Worm (Caenorhabditis elegans) whole organism, L4 larva: ENCODE results near the gene Y51H4A.6.

Source experiments
- F44E2.7 ChIP-seq: fragments of 200-800 bp; sonication (Bioruptor generic); IDR thresholded peaks from 2 replicates; pipeline ENCODE4 v2.1.2; 2022; ENCODE audit warnings: missing genetic modification characterization, missing compliant biosample characterization
- T20F7.1 ChIP-seq: fragments of 200-800 bp; sonication (Bioruptor generic); optimal IDR thresholded peaks from 2 replicates; lab custom pipeline; 2018; ENCODE audit warnings: mild to moderate bottlenecking, missing genetic modification characterization, missing compliant biosample characterization
- T26A8.4 ChIP-seq: fragments of 200-800 bp; sonication (Bioruptor generic); IDR thresholded peaks from 2 replicates; pipeline ENCODE4 v1.3.6; 2022; ENCODE audit warnings: missing genetic modification characterization, missing compliant biosample characterization
- Y105C5A.15 ChIP-seq: fragments of 200-800 bp; sonication (Bioruptor generic); IDR thresholded peaks from 2 replicates; pipeline ENCODE4 v1.3.6; 2022; ENCODE audit warnings: missing genetic modification characterization, missing compliant biosample characterization
- Y75B8A.6 ChIP-seq: fragments of 200-800 bp; sonication (Bioruptor generic); IDR thresholded peaks from 2 replicates; pipeline ENCODE4 v1.3.6; 2022; ENCODE audit warnings: missing genetic modification reagents, missing genetic modification characterization, missing compliant biosample characterization
- ama-1 ChIP-seq: fragments of 150-350 bp; optimal IDR thresholded peaks from 2 replicates; lab custom pipeline; 2014; ENCODE audit warnings: inconsistent platforms, mixed read lengths
- attf-4 ChIP-seq: sonication (generic microtip); optimal IDR thresholded peaks from 3 replicates; lab custom pipeline; 2017; ENCODE audit warnings: missing biosample characterization, missing genetic modification characterization
- ceh-82 ChIP-seq: sonication (generic microtip); optimal IDR thresholded peaks from 2 replicates; lab custom pipeline; 2017; ENCODE audit warnings: missing biosample characterization, missing genetic modification characterization
- ces-1 ChIP-seq: fragments of 150-350 bp; sonication (generic microtip); optimal IDR thresholded peaks from 4 replicates; lab custom pipeline; 2014; ENCODE audit warnings: missing biosample characterization, missing genetic modification reagents, missing genetic modification characterization
- ctbp-1 ChIP-seq: fragments of 200-800 bp; sonication (Bioruptor generic); IDR thresholded peaks from 2 replicates; pipeline ENCODE4 v1.3.6; 2022; ENCODE audit warnings: missing genetic modification reagents, missing genetic modification characterization, missing compliant biosample characterization
- daf-19 ChIP-seq: fragments of 200-800 bp; sonication (Bioruptor generic); conservative IDR thresholded peaks from 2 replicates; pipeline ENCODE4 v1.3.6; 2022; ENCODE audit warnings: missing genetic modification characterization, missing compliant biosample characterization
- daf-8 ChIP-seq: fragments of 200-800 bp; sonication (Bioruptor generic); IDR thresholded peaks from 2 replicates; pipeline ENCODE4 v1.3.6; 2022; ENCODE audit warnings: missing genetic modification characterization, missing compliant biosample characterization
- dmd-8 ChIP-seq: fragments of 200-800 bp; sonication (Bioruptor generic); IDR thresholded peaks from 2 replicates; pipeline ENCODE4 v1.3.6; 2022; ENCODE audit warnings: missing genetic modification characterization, missing compliant biosample characterization
- dpl-1 ChIP-seq: fragments of 150-350 bp; optimal IDR thresholded peaks from 2 replicates; lab custom pipeline; 2014; ENCODE audit warnings: missing biosample characterization, missing genetic modification reagents, missing genetic modification characterization
- duxl-1 ChIP-seq: sonication (generic microtip); optimal IDR thresholded peaks from 2 replicates; lab custom pipeline; 2016; ENCODE audit warnings: mild to moderate bottlenecking, missing genetic modification characterization, moderate library complexity, missing compliant biosample characterization; ENCODE audit not compliant: poor library complexity
- dve-1 ChIP-seq: sonication (generic microtip); optimal IDR thresholded peaks from 2 replicates; lab custom pipeline; 2017; ENCODE audit warnings: antibody characterized with exemption, mild to moderate bottlenecking, missing genetic modification characterization, missing compliant biosample characterization; ENCODE audit not compliant: insufficient read depth
- fkh-10 ChIP-seq: fragments of 150-350 bp; optimal IDR thresholded peaks from 2 replicates; lab custom pipeline; 2014; ENCODE audit warnings: missing biosample characterization, missing genetic modification reagents, missing genetic modification characterization
- hlh-11 ChIP-seq: fragments of 200-800 bp; sonication (Bioruptor generic); optimal IDR thresholded peaks from 2 replicates; lab custom pipeline; 2018; ENCODE audit warnings: mild to moderate bottlenecking, missing genetic modification characterization, missing compliant biosample characterization
- hmg-1.1 ChIP-seq: fragments of 200-800 bp; sonication (Bioruptor generic); IDR thresholded peaks from 2 replicates; pipeline ENCODE4 v1.3.6; 2022; ENCODE audit warnings: missing genetic modification reagents, missing genetic modification characterization, missing compliant biosample characterization
- jun-1 ChIP-seq: fragments of 150-350 bp; optimal IDR thresholded peaks from 2 replicates; lab custom pipeline; 2014; ENCODE audit warnings: missing biosample characterization, missing genetic modification reagents, missing genetic modification characterization
- lin-1 ChIP-seq: fragments of 200-800 bp; sonication (Bioruptor generic); IDR thresholded peaks from 2 replicates; pipeline ENCODE4 v1.3.6; 2022; ENCODE audit warnings: missing genetic modification reagents, missing genetic modification characterization, missing compliant biosample characterization
- lin-39 ChIP-seq: fragments of 150-350 bp; optimal IDR thresholded peaks from 2 replicates; lab custom pipeline; 2014; ENCODE audit warnings: missing biosample characterization, missing genetic modification reagents, missing genetic modification characterization
- lir-3 ChIP-seq: sonication (generic microtip); optimal IDR thresholded peaks from 2 replicates; lab custom pipeline; 2016; ENCODE audit warnings: mild to moderate bottlenecking, missing genetic modification characterization, missing compliant biosample characterization
- lsy-2 ChIP-seq, 2 experiments: fragments of 150-350 bp in 1 of 2; sonication (generic microtip) in 1 of 2; optimal IDR thresholded peaks; 2 replicates each; lab custom pipeline; 2014 to 2017; ENCODE audit warnings: missing biosample characterization in 2 of 2, missing genetic modification characterization in 2 of 2
- madf-9 ChIP-seq: fragments of 200-800 bp; sonication (Bioruptor generic); conservative IDR thresholded peaks from 2 replicates; pipeline ENCODE4 v1.3.6; 2022; ENCODE audit warnings: missing genetic modification reagents, missing genetic modification characterization, missing compliant biosample characterization
- mep-1 ChIP-seq: fragments of 150-350 bp; sonication (generic microtip); optimal IDR thresholded peaks from 3 replicates; lab custom pipeline; 2014; ENCODE audit warnings: missing biosample characterization, missing genetic modification characterization
- mes-2 ChIP-seq: sonication (generic microtip); optimal IDR thresholded peaks from 2 replicates; lab custom pipeline; 2016; ENCODE audit warnings: missing genotype, mild to moderate bottlenecking, missing genetic modification characterization, missing compliant biosample characterization; ENCODE audit not compliant: poor library complexity, severe bottlenecking
- mxl-3 ChIP-seq: fragments of 200-800 bp; sonication (Bioruptor generic); optimal IDR thresholded peaks from 2 replicates; lab custom pipeline; 2018; ENCODE audit warnings: mild to moderate bottlenecking, missing genetic modification characterization, missing compliant biosample characterization
- nhr-102 ChIP-seq: sonication (generic microtip); optimal IDR thresholded peaks from 2 replicates; lab custom pipeline; 2016; ENCODE audit warnings: mild to moderate bottlenecking, missing genetic modification characterization, moderate library complexity, missing compliant biosample characterization
- nhr-111 ChIP-seq: fragments of 200-800 bp; sonication (Bioruptor generic); optimal IDR thresholded peaks from 2 replicates; lab custom pipeline; 2018; ENCODE audit warnings: mild to moderate bottlenecking, missing genetic modification characterization, missing compliant biosample characterization
- nhr-25 ChIP-seq: sonication (generic microtip); optimal IDR thresholded peaks from 2 replicates; lab custom pipeline; 2017; ENCODE audit warnings: missing genetic modification characterization, mild to moderate bottlenecking, missing compliant biosample characterization, antibody characterized with exemption, moderate library complexity, borderline replicate concordance; ENCODE audit not compliant: insufficient read depth
- nhr-28 ChIP-seq: fragments of 150-350 bp; optimal IDR thresholded peaks from 2 replicates; lab custom pipeline; 2014; ENCODE audit warnings: missing biosample characterization, missing genetic modification characterization
- nhr-77 ChIP-seq: fragments of 150-350 bp; optimal IDR thresholded peaks from 2 replicates; lab custom pipeline; 2014; ENCODE audit warnings: missing biosample characterization, missing genetic modification characterization
- pha-4 ChIP-seq, 2 experiments: fragments of 150-350 bp in 1 of 2; fragments of 200-800 bp in 1 of 2; sonication (Bioruptor generic) in 1 of 2; IDR thresholded peaks in 1 of 2; optimal IDR thresholded peaks in 1 of 2; 2 replicates each; pipeline versions ENCODE4 v1.3.6 to Lab custom; 2014 to 2022; ENCODE audit warnings: missing genetic modification characterization in 2 of 2, missing genetic modification reagents in 2 of 2, missing biosample characterization in 1 of 2, missing compliant biosample characterization in 1 of 2
- pqm-1 ChIP-seq: sonication (generic microtip); optimal IDR thresholded peaks from 2 replicates; lab custom pipeline; 2017; ENCODE audit warnings: missing biosample characterization, missing genetic modification characterization
- rbr-2 ChIP-seq: sonication (generic microtip); optimal IDR thresholded peaks from 2 replicates; lab custom pipeline; 2016; ENCODE audit warnings: missing genotype, missing genetic modification characterization, missing compliant biosample characterization
- snpc-1.2 ChIP-seq: fragments of 200-800 bp; sonication (Bioruptor generic); IDR thresholded peaks from 2 replicates; pipeline ENCODE4 v1.3.6; 2022; ENCODE audit warnings: missing genetic modification reagents, missing genetic modification characterization, missing compliant biosample characterization
- snpc-4 ChIP-seq: fragments of 150-350 bp; optimal IDR thresholded peaks from 2 replicates; lab custom pipeline; 2014; ENCODE audit warnings: missing biosample characterization, missing genetic modification characterization
- spr-3 ChIP-seq: fragments of 200-800 bp; sonication (Bioruptor generic); optimal IDR thresholded peaks from 2 replicates; lab custom pipeline; 2018; ENCODE audit warnings: mild to moderate bottlenecking, missing genetic modification characterization, missing compliant biosample characterization
- tag-97 ChIP-seq: fragments of 200-800 bp; sonication (Bioruptor generic); IDR thresholded peaks from 2 replicates; pipeline ENCODE4 v1.3.6; 2022; ENCODE audit warnings: missing genetic modification characterization, missing compliant biosample characterization
- tra-1 ChIP-seq: fragments of 200-800 bp; sonication (Bioruptor generic); IDR thresholded peaks from 2 replicates; pipeline ENCODE4 v1.3.6; 2022; ENCODE audit warnings: missing genetic modification reagents, missing genetic modification characterization, missing compliant biosample characterization
- unc-62 ChIP-seq, 3 experiments: fragments of 150-350 bp in 1 of 3; sonication (generic microtip); optimal IDR thresholded peaks in 2 of 3; peaks in 1 of 3; 1 replicate in 1 of 3; 2 replicates in 2 of 3; lab custom pipeline; 2014 to 2017; ENCODE audit warnings: missing biosample characterization in 3 of 3, missing genetic modification characterization in 3 of 3, missing genetic modification reagents in 3 of 3, missing genotype in 1 of 3
- zag-1 ChIP-seq: fragments of 150-350 bp; optimal IDR thresholded peaks from 2 replicates; lab custom pipeline; 2014; ENCODE audit warnings: missing biosample characterization, missing genetic modification characterization
- zfp-2 ChIP-seq: sonication (generic microtip); optimal IDR thresholded peaks from 2 replicates; lab custom pipeline; 2016; ENCODE audit warnings: mild to moderate bottlenecking, missing genetic modification characterization, missing compliant biosample characterization
- zfp-3 ChIP-seq: fragments of 200-800 bp; sonication (Bioruptor generic); conservative IDR thresholded peaks from 2 replicates; pipeline ENCODE4 v1.3.6; 2022; ENCODE audit warnings: missing genetic modification reagents, missing genetic modification characterization, missing compliant biosample characterization
- zip-11 ChIP-seq: fragments of 200-800 bp; sonication (Bioruptor generic); IDR thresholded peaks from 2 replicates; pipeline ENCODE4 v1.3.6; 2022; ENCODE audit warnings: missing genetic modification characterization, missing compliant biosample characterization

Gene Y51H4A.6

DNA sequence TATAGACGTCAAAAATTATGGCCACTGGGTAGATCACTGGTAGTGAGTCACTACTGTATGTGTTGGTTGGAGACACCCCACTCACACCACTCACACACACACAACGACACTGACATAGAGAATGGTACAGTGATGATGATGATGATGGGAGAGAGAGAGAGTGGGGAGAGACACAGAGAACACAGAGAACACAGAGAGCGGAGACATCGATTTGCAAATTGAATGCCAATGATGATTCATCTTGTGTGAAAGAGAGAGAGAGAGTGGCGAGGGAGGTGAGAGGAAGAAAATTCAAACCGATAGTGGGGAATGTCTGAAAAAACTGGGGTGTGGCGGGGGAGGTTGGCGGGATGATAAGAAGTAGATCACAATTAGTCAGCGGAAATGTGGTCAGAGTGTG is 43.5 kb upstream of the Y51H4A.6 start (continued):
- TF ChIP-seq hmg-1.1 (GFP tag; lab: Robert Waterston, UW) (peak; percentile 29; the same call in 1 of the 2 replicates), dve-1 (tag; lab: Kevin White, UChicago) (peak; percentile 84), ces-1 (GFP tag; lab: Kevin White, UChicago) (no peak), duxl-1 (tag; lab: Kevin White, UChicago) (no peak), nhr-28 (tag; lab: Kevin White, UChicago) (peak; percentile 77), dmd-8 (GFP tag; lab: Robert Waterston, UW) (no peak), tra-1 (GFP tag; lab: Robert Waterston, UW) (no peak), pha-4 (GFP tag; IDR thresholded peaks at IDR 0.05; lab: Robert Waterston, UW) (no peak), pha-4 (tag; optimal IDR thresholded peaks at IDR 0.05; lab: Kevin White, UChicago) (no peak), nhr-25 (tag; lab: Kevin White, UChicago) (peak; percentile 76), snpc-1.2 (GFP tag; lab: Robert Waterston, UW) (no peak; the same call in 1 of the 2 replicates), hlh-11 (tag; lab: Kevin White, UChicago) (peak; percentile 78), zfp-2 (tag; lab: Kevin White, UChicago) (no peak), T26A8.4 (GFP tag; lab: Robert Waterston, UW) (0 out of 2 replicates have a peak, but pooled peaks have one; percentile 38), mep-1 (peak; percentile 86)

DNA sequence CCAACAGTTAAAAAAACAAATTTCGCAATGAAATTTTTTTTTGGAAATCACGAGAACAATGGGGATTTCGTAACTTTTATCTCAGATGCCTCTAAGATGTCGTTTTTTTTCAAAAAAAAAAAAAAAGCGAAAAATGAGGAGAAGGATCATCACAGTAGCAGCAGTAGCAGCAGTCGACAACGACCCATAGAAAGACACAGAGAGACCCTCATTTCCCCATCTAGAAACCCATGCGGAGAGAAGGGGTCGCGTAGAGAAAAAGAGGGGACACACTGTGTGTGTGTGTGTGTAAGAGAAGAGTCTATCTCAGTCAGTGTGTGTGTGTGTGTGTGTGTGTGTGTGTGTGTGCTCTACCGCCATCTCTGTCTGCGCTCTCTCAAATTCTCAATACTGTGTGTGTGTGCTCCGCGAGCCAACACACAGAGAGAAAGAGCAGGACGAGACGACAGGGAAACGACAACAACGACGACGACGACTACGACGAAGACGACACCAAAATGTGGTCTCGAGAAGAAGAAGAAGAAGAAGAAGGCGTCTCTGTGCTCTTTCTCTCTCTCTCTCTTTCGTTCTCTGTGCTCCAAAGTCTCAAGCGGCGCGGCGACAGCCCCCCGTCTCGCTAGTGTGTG is 41.9 kb upstream of the Y51H4A.6 start:
- TF ChIP-seq daf-8 (no peak), madf-9 (GFP tag; lab: Robert Waterston, UW) (no peak; the same call in 1 of the 2 replicates), jun-1 (tag; lab: Kevin White, UChicago) (no peak), lin-39 (no peak), lin-1 (GFP tag; lab: Robert Waterston, UW) (0 out of 2 replicates have a peak, but pooled peaks have one; percentile 21), ctbp-1 (GFP tag; lab: Robert Waterston, UW) (peak; percentile 81), zfp-2 (tag; lab: Kevin White, UChicago) (peak; percentile 24), lir-3 (tag; lab: Kevin White, UChicago) (no peak), mxl-3 (peak; percentile 55), snpc-4 (tag; lab: Kevin White, UChicago) (no peak), dve-1 (tag; lab: Kevin White, UChicago) (peak; percentile 81), rbr-2 (tag; lab: Kevin White, UChicago) (peak; percentile 88), fkh-10 (GFP tag; lab: Kevin White, UChicago) (peak; percentile 69), Y105C5A.15 (GFP tag; lab: Robert Waterston, UW) (no peak), nhr-111 (no peak), tra-1 (GFP tag; lab: Robert Waterston, UW) (peak; percentile 32), F44E2.7 (GFP tag; lab: Robert Waterston, UW) (no peak), zag-1 (tag; lab: Kevin White, UChicago) (no peak), ama-1 (lab: Kevin White, UChicago) (peak; percentile 8), T20F7.1 (GFP tag; lab: Kevin White, UChicago) (no peak), snpc-1.2 (GFP tag; lab: Robert Waterston, UW) (no peak), dpl-1 (GFP tag; lab: Kevin White, UChicago) (no peak), tag-97 (GFP tag; lab: Robert Waterston, UW) (no peak), lsy-2 (tag; optimal IDR thresholded peaks at IDR 0.05; lab: Kevin White, UChicago) (peak; percentile 62 to 67), mes-2 (tag; lab: Kevin White, UChicago) (peak; percentile 66), T26A8.4 (GFP tag; lab: Robert Waterston, UW) (peak; percentile 26; the same call in 1 of the 2 replicates), zip-11 (no peak), attf-4 (tag; lab: Kevin White, UChicago) (no peak), nhr-77 (tag; lab: Kevin White, UChicago) (peak; percentile 24), ceh-82 (tag; lab: Kevin White, UChicago) (no peak), Y75B8A.6 (GFP tag; lab: Robert Waterston, UW) (no peak), spr-3 (GFP tag; lab: Kevin White, UChicago) (no peak), hlh-11 (tag; lab: Kevin White, UChicago) (peak; percentile 82), pqm-1 (tag; lab: Kevin White, UChicago) (no peak), daf-19 (GFP tag; lab: Robert Waterston, UW) (no peak), zfp-3 (GFP tag; lab: Robert Waterston, UW) (0 out of 2 replicates have a peak, but pooled peaks have one; percentile 40), nhr-102 (tag; lab: Kevin White, UChicago) (peak; percentile 28), unc-62 (GFP tag; optimal IDR thresholded peaks at IDR 0.05 in 1 of 2; lab: Kevin White, UChicago) (no peak), unc-62 (tag; optimal IDR thresholded peaks at IDR 0.05; lab: Kevin White, UChicago) (no peak)
